Fruit fly (Drosophila melanogaster) S2 (cell line): ENCODE measurements around the gene CG44153.

ENCODE experiments used
- CG8478 ChIP-seq: fragments of >200 bp; optimal IDR thresholded peaks from 2 replicates; lab custom pipeline; 2018
- CTCF ChIP-seq, 2 experiments: fragments of >200 bp; optimal IDR thresholded peaks; 2 replicates each; lab custom pipeline; 2018

DNA sequence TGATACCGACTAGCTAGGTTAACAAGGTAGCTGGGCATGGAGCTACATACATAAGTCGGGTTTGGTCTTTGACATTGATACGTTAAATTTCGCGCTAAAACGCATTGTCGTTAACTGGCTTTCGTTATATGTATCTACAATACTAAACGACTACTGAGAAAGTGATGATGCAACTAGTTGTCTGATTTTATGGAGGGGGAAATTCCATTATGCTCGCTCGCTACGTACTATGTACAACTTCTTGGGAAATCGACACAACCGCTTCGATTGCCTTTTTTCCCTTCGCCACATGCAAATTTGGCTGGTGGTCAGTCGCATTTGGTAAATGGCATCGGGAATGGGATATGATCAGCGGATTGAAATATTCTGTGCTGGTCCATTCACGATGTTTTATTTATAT lies 40.0 kb upstream of the CG44153 start:
- TF ChIP-seq CG8478 (lab: Kevin White, UChicago) (no peak), CTCF (optimal IDR thresholded peaks at IDR 0.05; lab: Kevin White, UChicago) (no peak)
